3 worm cellular contexts compared by ENCODE assay signal in genomic region chrV:10564140-10564539, ce11.
TF ChIP-seq lines count a peak whose summit lies in the region.

No protein-coding gene starts in this region.

TF ChIP-seq in whole organism, L1 larva, 84 proteins besides CTCF, POLR2A, EP300 and RAD21:
- TF ChIP-seq elt-3 (tag; optimal IDR thresholded peaks at IDR 0.05; lab: Kevin White, UChicago) (peak in 1 of 6 experiments; percentile 35), efl-1 (optimal IDR thresholded peaks at IDR 0.05; lab: Kevin White, UChicago) (no peak), efl-1 (GFP tag; optimal IDR thresholded peaks at IDR 0.05 in 1 of 2; lab: Kevin White, UChicago) (peak in 1 of 2 experiments; percentile 81), nhr-47 (tag; optimal IDR thresholded peaks at IDR 0.05; lab: Kevin White, UChicago) (no peak), fos-1 (tag; optimal IDR thresholded peaks at IDR 0.05; lab: Kevin White, UChicago) (no peak), hpl-2 (GFP tag; optimal IDR thresholded peaks at IDR 0.05; lab: Kevin White, UChicago) (no peak), snu-23 (GFP tag; optimal IDR thresholded peaks at IDR 0.05; lab: Kevin White, UChicago) (no peak), lin-14 (GFP tag; optimal IDR thresholded peaks at IDR 0.05; lab: Kevin White, UChicago) (no peak), pqm-1 (tag; optimal IDR thresholded peaks at IDR 0.05; lab: Kevin White, UChicago) (no peak), nhr-12 (tag; optimal IDR thresholded peaks at IDR 0.05; lab: Kevin White, UChicago) (no peak), alr-1 (tag; optimal IDR thresholded peaks at IDR 0.05; lab: Kevin White, UChicago; ENCODE audit: borderline replicate concordance) (no peak), nhr-85 (tag; lab: Kevin White, UChicago) (peak; percentile 48), blmp-1 (tag; optimal IDR thresholded peaks at IDR 0.05; lab: Kevin White, UChicago) (peak; percentile 84), sup-37 (GFP tag; optimal IDR thresholded peaks at IDR 0.05; lab: Kevin White, UChicago) (no peak), mef-2 (tag; optimal IDR thresholded peaks at IDR 0.05; lab: Kevin White, UChicago) (no peak), jun-1 (tag; optimal IDR thresholded peaks at IDR 0.05; lab: Kevin White, UChicago) (no peak), lin-13 (GFP tag; optimal IDR thresholded peaks at IDR 0.05; lab: Kevin White, UChicago) (no peak)

TF ChIP-seq in whole organism, L2 larva, 48 proteins besides CTCF, POLR2A, EP300 and RAD21:
- TF ChIP-seq nhr-237 (tag; optimal IDR thresholded peaks at IDR 0.05; lab: Kevin White, UChicago) (no peak), gmeb-1 (tag; optimal IDR thresholded peaks at IDR 0.05; lab: Kevin White, UChicago) (no peak), snpc-4 (tag; optimal IDR thresholded peaks at IDR 0.05; lab: Kevin White, UChicago) (no peak), nhr-12 (tag; optimal IDR thresholded peaks at IDR 0.05; lab: Kevin White, UChicago) (no peak), blmp-1 (tag; optimal IDR thresholded peaks at IDR 0.05; lab: Kevin White, UChicago; ENCODE audit: insufficient read depth) (peak; percentile 17)

TF ChIP-seq in whole organism, L4 larva, 104 proteins besides CTCF, POLR2A, EP300 and RAD21:
- peak; percentile 37 for TF ChIP-seq nhr-28 (tag; optimal IDR thresholded peaks at IDR 0.05; lab: Kevin White, UChicago)
- TF ChIP-seq nhr-25 (tag; optimal IDR thresholded peaks at IDR 0.05; lab: Kevin White, UChicago; ENCODE audit: borderline replicate concordance, insufficient read depth) = no peak
- TF ChIP-seq cey-2 (tag; optimal IDR thresholded peaks at IDR 0.05; lab: Kevin White, UChicago; ENCODE audit: borderline replicate concordance, insufficient read depth) = no peak
- no peak for TF ChIP-seq daf-8 (GFP tag; IDR thresholded peaks at IDR 0.05; lab: Robert Waterston, UW)
- TF ChIP-seq spr-3 (GFP tag; optimal IDR thresholded peaks at IDR 0.05; lab: Kevin White, UChicago) = no peak
- TF ChIP-seq lin-15B (tag; optimal IDR thresholded peaks at IDR 0.05; lab: Kevin White, UChicago) = no peak
- TF ChIP-seq vab-7 (GFP tag; IDR thresholded peaks at IDR 0.05; lab: Robert Waterston, UW) = no peak
- TF ChIP-seq zag-1 (tag; optimal IDR thresholded peaks at IDR 0.05; lab: Kevin White, UChicago) = no peak
- TF ChIP-seq mxl-3 (GFP tag; optimal IDR thresholded peaks at IDR 0.05; lab: Kevin White, UChicago) = no peak
- no peak for TF ChIP-seq fkh-10 (GFP tag; optimal IDR thresholded peaks at IDR 0.05; lab: Kevin White, UChicago)
- TF ChIP-seq ztf-11 (tag; optimal IDR thresholded peaks at IDR 0.05; lab: Kevin White, UChicago) = no peak
- no peak for TF ChIP-seq mxl-2 (GFP tag; conservative IDR thresholded peaks at IDR 0.05; lab: Robert Waterston, UW)
- no peak for TF ChIP-seq nhr-10 (tag; optimal IDR thresholded peaks at IDR 0.05; lab: Kevin White, UChicago)
- no peak for TF ChIP-seq daf-19 (GFP tag; conservative IDR thresholded peaks at IDR 0.05; lab: Robert Waterston, UW)
- TF ChIP-seq spr-1 (tag; optimal IDR thresholded peaks at IDR 0.05; lab: Kevin White, UChicago) = no peak
- TF ChIP-seq nhr-6 (tag; optimal IDR thresholded peaks at IDR 0.05; lab: Kevin White, UChicago) = no peak
- TF ChIP-seq attf-4 (tag; optimal IDR thresholded peaks at IDR 0.05; lab: Kevin White, UChicago) = no peak
- TF ChIP-seq ces-1 (GFP tag; optimal IDR thresholded peaks at IDR 0.05; lab: Kevin White, UChicago) = no peak
- TF ChIP-seq pha-4 (GFP tag; IDR thresholded peaks at IDR 0.05; lab: Robert Waterston, UW) = no peak
- TF ChIP-seq pha-4 (tag; optimal IDR thresholded peaks at IDR 0.05; lab: Kevin White, UChicago) = no peak
- TF ChIP-seq nhr-102 (tag; optimal IDR thresholded peaks at IDR 0.05; lab: Kevin White, UChicago) = no peak
- peak; percentile 73 for TF ChIP-seq aha-1 (tag; lab: Kevin White, UChicago)
- TF ChIP-seq egl-27 (tag; optimal IDR thresholded peaks at IDR 0.05; lab: Kevin White, UChicago) = no peak
- TF ChIP-seq unc-62 (GFP tag; optimal IDR thresholded peaks at IDR 0.05 in 1 of 2; lab: Kevin White, UChicago) = no peak
- no peak for TF ChIP-seq unc-62 (tag; optimal IDR thresholded peaks at IDR 0.05; lab: Kevin White, UChicago)
- peak; percentile 9 for TF ChIP-seq hlh-11 (tag; optimal IDR thresholded peaks at IDR 0.05; lab: Kevin White, UChicago)
- TF ChIP-seq set-16 (GFP tag; IDR thresholded peaks at IDR 0.05; lab: Robert Waterston, UW) = no peak

Comparison
In these comparisons a context has a peak if more than half of its experiments do, and no peak if none do; other contexts are left out.
1. Of the 29 proteins assayed by ChIP-seq in both whole organism, L4 larva and whole organism, L1 larva: peak only in whole organism, L4 larva: aha-1 and nhr-28; only in whole organism, L1 larva: none; in both: none; in neither: 27.